Fruit fly (Drosophila melanogaster) S2 (cell line): Measurements from ENCODE around the gene CG6654.

Experiments
- CG8478 ChIP-seq: fragments of >200 bp; optimal IDR thresholded peaks from 2 replicates; lab custom pipeline; 2018
- CTCF ChIP-seq, 2 experiments: fragments of >200 bp; optimal IDR thresholded peaks; 2 replicates each; lab custom pipeline; 2018

CG6654 gene

DNA sequence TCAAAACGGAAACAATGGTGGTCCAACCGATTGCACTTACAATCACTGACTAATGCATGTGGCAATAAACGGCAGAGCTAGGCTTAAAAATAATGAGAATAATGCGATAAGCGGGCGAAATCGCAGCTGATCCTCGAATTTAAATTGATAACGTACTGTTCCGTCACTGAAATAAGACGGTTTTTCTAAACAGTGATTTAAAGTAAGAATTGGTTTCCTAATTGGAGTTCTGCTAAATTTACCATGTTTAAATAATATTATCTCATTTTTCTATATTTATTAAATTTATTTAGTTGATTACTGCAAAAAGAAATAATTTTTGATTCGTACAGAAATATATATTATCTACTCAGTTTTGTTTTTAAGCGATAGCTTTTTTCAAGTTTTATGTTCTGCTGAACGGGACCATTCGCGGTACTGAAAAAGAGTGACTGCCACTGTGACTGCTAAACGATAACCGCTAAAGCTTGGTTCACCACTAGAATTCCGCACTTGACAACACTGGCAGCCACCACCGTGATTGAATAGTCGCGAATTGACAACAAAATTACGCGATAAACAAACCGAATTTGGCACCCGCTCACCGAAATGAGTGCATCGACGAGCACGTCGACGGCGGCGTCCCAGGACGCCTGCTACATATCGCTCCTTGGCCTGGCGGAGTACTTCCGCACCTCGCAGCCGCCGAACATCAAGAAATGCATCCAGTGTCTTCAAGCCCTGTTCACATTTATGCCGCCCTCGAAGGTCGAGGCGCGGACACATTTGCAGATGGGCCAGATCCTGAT, 4.6 kb downstream of the CG6654 start, which contains the start of the genes Spn88Eb and Mau2:
Gene Spn88Eb, minus strand, starts transcription at position 51 of the 788 bp plus-strand sequence.
Gene Mau2, plus strand, starts transcription at position 493 of the 788 bp plus-strand sequence.
- TF ChIP-seq CTCF (optimal IDR thresholded peaks at IDR 0.05; lab: Kevin White, UChicago) (peak in 1 of 2 experiments; percentile 24), CG8478 (no peak)

- TF ChIP-seq CTCF (optimal IDR thresholded peaks at IDR 0.05; lab: Kevin White, UChicago) (no peak), CG8478 (no peak)
These were observed 7.2 kb downstream of the CG6654 start, which contains the start of gene Spn88Ea for dm6 chr3R:15206273-15206672. Gene Spn88Ea (minus strand): TSS chr3R:15206447.

DNA sequence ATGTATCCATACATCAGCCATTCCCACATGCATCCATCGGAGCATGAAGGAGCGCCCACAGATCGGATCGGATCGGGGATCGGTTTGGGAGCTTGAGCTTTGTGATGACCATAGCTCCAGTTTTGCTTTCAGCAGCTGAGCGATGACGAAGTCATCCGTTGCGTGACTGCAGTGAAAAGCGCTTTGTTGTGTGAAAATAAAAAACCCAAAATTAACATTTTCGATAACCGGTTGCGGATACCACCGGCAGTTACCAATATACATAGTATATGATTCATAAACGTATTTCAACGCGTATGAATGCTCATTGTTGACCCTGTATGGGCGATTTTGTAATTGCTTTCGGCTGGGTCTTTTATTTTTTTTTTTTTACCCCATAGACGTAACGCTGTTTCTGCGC, 8.2 kb downstream of the CG6654 start:
- no peak for TF ChIP-seq CTCF (optimal IDR thresholded peaks at IDR 0.05; lab: Kevin White, UChicago)
- TF ChIP-seq CG8478 = no peak

DNA sequence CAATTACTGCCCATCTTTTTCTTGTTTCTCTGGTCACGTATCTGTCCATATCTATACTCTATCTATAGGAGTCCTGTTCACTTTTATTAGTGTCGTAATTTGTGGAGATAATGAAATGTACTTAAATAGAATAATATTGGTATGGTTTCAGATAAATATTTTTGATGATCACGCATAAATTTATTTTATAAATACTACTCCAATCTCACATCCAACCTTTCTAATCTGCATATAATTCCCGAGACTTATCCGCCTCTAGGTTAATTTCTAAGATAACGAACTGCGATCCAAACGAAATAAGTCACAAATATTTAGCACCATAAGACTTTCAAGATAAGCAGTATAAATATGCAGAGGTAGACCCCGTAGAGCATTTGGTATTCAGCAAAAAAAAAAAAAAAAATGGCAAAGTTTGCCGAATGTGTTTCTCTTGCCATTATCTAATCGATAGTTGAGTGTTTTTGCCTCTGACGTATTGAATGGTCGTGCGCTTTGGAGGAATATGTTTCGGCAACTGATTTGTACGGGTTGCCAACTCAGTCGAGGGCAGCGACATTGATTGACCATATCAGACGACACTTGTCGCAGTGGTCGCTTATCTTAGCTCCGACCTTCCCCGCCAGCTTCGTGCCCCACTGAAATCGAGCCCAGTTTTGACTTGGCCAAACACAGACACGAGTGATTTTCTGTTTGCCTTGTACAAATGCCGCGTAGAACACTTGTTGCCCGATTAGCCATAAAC, 15.2 kb downstream of the CG6654 start:
- TF ChIP-seq CTCF (optimal IDR thresholded peaks at IDR 0.05; lab: Kevin White, UChicago) (no peak), CG8478 (no peak)

DNA sequence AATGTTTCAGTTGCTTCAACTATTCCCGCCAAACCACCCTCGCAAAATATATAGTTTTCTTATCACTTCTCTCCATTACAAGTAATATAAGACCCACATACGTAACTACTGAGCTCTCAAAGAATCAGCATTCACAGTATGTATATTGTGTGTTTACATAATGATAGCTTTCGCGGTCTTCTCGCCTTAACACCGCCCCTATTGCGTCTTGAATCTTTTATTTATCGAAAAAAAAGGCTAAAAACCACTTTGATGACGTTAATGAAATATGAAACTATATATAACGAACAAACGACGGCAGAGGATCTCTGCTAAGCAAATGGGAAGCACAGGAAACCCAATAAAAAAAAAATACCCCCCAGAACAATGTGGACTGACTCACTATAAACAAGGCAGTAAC, 16.1 kb downstream of the CG6654 start:
- TF ChIP-seq CG8478 (no peak), CTCF (optimal IDR thresholded peaks at IDR 0.05; lab: Kevin White, UChicago) (no peak)

DNA sequence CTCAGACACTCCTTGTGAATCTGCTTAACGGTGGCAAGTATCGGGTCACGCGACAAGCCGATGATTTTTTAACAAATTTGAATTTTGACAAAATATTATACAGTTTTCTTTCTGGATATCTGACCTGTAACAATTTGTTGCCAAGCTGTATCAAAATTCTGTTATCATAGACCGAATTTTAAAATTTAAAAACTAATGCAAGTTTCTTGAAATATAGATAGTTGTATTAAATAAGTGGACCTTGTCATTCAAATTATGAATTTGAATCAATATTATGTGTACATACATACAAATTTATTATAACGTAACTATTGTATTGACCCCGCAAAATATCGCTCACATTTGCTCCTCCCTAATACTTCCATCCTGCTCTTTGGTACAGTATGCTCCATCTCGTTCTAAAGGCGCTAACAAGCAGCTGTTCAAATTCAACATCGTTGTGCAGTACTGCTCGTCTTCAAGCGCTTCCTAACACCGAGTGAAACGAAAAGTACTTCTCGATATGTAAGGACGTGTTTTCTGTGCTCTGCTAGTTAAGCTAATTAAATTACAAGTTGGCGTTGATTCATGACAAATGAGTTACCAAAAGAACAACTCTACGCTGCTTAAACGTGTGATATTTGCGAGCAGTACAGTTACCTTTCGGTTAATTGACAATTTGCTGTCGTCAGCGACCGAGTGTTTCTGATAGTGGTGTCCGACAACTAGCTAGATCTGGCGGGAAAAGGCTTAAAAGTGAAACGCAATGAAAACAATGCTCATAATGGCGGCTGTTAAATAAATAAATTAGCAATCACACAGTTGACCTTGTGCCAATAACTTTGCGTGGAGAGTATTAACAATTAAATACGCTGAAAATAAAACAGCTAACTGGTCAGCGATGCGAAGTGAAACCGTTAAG, 17.1 kb downstream of the CG6654 start, which contains the start of the genes Kpc1 and CG42542:
Gene Kpc1, minus strand, starts transcription at position 77 of the 901 bp plus-strand sequence.
Gene CG42542, plus strand, starts transcription at position 465 of the 901 bp plus-strand sequence.
- TF ChIP-seq CTCF (optimal IDR thresholded peaks at IDR 0.05; lab: Kevin White, UChicago) (no peak), CG8478 (no peak)

DNA sequence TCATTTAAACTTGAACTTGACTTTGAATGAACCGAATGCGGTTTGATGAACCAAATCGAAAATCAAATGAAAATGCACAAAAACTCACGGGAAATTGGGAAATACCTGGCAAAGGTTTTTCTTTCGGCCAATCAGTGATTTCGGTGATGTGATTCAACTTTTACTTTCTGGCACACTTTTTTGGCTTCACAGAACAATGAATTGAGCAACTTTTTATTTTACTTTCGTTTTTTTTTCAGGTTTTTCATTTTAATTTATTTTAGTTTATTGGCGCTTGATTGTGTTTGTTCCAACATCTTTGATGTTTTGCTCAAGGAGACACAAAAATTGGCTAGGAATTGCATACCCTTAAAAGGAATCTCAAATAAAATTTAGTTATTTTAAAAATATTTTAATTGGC, 32.0 kb downstream of the CG6654 start, which contains the start of gene Mf:
Gene Mf, minus strand, starts transcription at position 44 of the 400 bp plus-strand sequence.
- no peak for TF ChIP-seq CTCF (optimal IDR thresholded peaks at IDR 0.05; lab: Kevin White, UChicago)
- no peak for TF ChIP-seq CG8478

DNA sequence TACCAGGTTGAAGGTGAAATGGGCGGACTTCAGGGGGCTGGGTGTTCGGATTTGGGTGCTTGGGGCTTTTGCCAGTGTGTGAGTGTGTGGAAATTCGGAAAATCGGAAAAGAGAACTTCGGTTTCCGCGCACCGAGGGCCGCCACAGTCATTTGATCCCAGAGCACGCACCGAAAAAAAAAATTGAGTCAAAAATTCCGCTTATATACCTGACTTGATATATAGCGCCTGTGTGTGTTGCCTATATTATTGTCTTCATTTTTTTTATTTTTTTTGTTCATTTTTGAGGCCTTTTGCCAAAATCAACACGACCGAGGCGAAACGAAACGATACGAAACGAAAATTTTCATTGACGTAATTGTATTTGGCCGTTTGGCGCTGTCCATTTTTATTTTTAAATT, 36.2 kb downstream of the CG6654 start:
- TF ChIP-seq CTCF (optimal IDR thresholded peaks at IDR 0.05; lab: Kevin White, UChicago) (no peak), CG8478 (no peak)
